Fruit fly (Drosophila melanogaster): ENCODE results near the gene Acf.

dm6 chr3R:31765145-31765544 is 28.6 kb upstream of the Acf start:
- no peak for TF ChIP-seq CG6276 (GFP tag; optimal IDR thresholded peaks at IDR 0.05)
- TF ChIP-seq Lpt (GFP tag; optimal IDR thresholded peaks at IDR 0.05) = no peak
- TF ChIP-seq CG3919 (GFP tag; optimal IDR thresholded peaks at IDR 0.05) = no peak
- no peak for TF ChIP-seq Eip93F (GFP tag; optimal IDR thresholded peaks at IDR 0.05)
- TF ChIP-seq Blimp-1 (GFP tag; optimal IDR thresholded peaks at IDR 0.05) = no peak
